Fruit fly (Drosophila melanogaster): ENCODE results near the gene CG7634.

CG7634 gene

dm6 chr3L:21585397-21585796 lies 20.2 kb downstream of the CG7634 start:
- TF ChIP-seq psq (optimal IDR thresholded peaks at IDR 0.05) (no peak), insv (optimal IDR thresholded peaks at IDR 0.05) (no peak), ttk (optimal IDR thresholded peaks at IDR 0.05) (no peak), Sin3A (optimal IDR thresholded peaks at IDR 0.05) (no peak), h (optimal IDR thresholded peaks at IDR 0.05) (no peak), Myc (optimal IDR thresholded peaks at IDR 0.05) (no peak)

DNA sequence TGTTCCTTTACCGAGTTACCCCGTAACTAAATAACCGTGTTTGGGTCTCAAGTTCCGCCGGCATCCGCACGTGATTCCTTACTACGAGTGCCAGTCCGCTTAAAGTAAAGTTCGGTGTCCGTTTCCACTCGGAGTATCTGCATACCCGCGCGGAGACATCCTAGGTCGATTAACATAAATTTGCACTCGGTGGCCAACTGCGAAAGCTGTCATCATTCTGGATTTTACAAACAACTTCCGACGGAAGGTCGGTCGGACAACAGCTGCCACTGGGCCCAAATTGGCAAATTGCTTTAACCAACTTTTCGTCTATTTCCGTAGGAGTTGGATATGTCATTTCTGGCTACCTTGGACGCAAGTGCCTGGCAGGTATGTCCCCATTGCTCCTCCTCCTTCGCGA lies 21.3 kb downstream of the CG7634 start, which contains the start of gene TfAP-2:
Gene TfAP-2 (plus strand): TSS at position 301 of the 400 bp plus-strand sequence.
- TF ChIP-seq Sin3A (optimal IDR thresholded peaks at IDR 0.05): no peak
- TF ChIP-seq ttk (optimal IDR thresholded peaks at IDR 0.05): no peak
- TF ChIP-seq Myc (optimal IDR thresholded peaks at IDR 0.05): no peak
- TF ChIP-seq psq (optimal IDR thresholded peaks at IDR 0.05): no peak
- no peak for TF ChIP-seq insv (optimal IDR thresholded peaks at IDR 0.05)
- TF ChIP-seq h (optimal IDR thresholded peaks at IDR 0.05): no peak

- no peak for TF ChIP-seq Myc (optimal IDR thresholded peaks at IDR 0.05)
- no peak for TF ChIP-seq ttk (optimal IDR thresholded peaks at IDR 0.05)
- no peak for TF ChIP-seq insv (optimal IDR thresholded peaks at IDR 0.05)
These were observed 26.0 kb downstream of the CG7634 start for dm6 chr3L:21591247-21591646.

dm6 chr3L:21594408-21594807 lies 29.2 kb downstream of the CG7634 start:
- TF ChIP-seq insv (optimal IDR thresholded peaks at IDR 0.05): no peak
- TF ChIP-seq Sin3A (optimal IDR thresholded peaks at IDR 0.05): no peak
- TF ChIP-seq Myc (optimal IDR thresholded peaks at IDR 0.05): no peak
- TF ChIP-seq psq (optimal IDR thresholded peaks at IDR 0.05): no peak
- TF ChIP-seq ttk (optimal IDR thresholded peaks at IDR 0.05): no peak
- no peak for TF ChIP-seq h (optimal IDR thresholded peaks at IDR 0.05)

- TF ChIP-seq insv (optimal IDR thresholded peaks at IDR 0.05) (no peak), Myc (optimal IDR thresholded peaks at IDR 0.05) (no peak), Sin3A (optimal IDR thresholded peaks at IDR 0.05) (no peak), h (optimal IDR thresholded peaks at IDR 0.05) (no peak), ttk (optimal IDR thresholded peaks at IDR 0.05) (no peak), psq (optimal IDR thresholded peaks at IDR 0.05) (no peak)
These were observed 33.1 kb downstream of the CG7634 start for dm6 chr3L:21598337-21598736.

DNA sequence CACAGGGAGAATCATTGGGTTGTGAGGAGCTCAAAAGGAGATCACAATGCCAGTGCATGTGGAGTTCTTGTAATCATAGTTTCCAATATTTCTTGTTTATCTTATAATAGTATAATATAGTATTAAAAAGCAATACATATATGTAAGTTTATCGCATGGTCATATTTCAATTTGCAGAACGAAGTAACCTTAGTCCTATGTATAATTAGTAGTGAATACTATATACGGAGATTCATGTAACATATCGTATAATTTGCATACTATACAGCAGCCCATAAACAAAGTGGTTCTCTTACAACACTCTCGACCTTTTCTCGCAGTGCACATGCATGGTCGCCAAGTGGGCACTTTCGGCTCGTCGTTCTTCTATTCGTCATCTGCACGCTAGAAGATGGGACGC lies 37.0 kb downstream of the CG7634 start:
- TF ChIP-seq Sin3A (optimal IDR thresholded peaks at IDR 0.05) (no peak), ttk (optimal IDR thresholded peaks at IDR 0.05) (no peak), psq (optimal IDR thresholded peaks at IDR 0.05) (no peak)

DNA sequence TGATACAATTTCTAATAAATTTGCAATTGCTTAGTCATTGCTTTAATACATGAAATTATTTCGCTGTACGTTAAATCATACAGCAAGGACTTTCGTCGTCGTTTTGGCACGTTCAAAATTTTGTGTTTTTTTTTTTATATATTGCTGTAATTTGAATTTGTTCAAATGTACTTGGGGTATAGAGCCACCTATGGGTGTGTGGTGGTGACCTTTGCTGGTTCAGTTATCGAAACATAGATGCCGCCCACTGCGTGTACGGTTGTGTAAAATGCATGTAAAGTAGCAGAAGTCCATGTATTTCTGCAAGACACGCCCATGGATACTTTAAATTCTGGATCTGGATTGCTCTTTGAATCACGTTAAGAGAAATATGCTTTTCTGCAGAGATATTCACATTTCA lies 39.0 kb downstream of the CG7634 start:
- TF ChIP-seq h (optimal IDR thresholded peaks at IDR 0.05) (no peak), ttk (optimal IDR thresholded peaks at IDR 0.05) (no peak), psq (optimal IDR thresholded peaks at IDR 0.05) (no peak), Sin3A (optimal IDR thresholded peaks at IDR 0.05) (no peak), insv (optimal IDR thresholded peaks at IDR 0.05) (no peak), Myc (optimal IDR thresholded peaks at IDR 0.05) (no peak)

DNA sequence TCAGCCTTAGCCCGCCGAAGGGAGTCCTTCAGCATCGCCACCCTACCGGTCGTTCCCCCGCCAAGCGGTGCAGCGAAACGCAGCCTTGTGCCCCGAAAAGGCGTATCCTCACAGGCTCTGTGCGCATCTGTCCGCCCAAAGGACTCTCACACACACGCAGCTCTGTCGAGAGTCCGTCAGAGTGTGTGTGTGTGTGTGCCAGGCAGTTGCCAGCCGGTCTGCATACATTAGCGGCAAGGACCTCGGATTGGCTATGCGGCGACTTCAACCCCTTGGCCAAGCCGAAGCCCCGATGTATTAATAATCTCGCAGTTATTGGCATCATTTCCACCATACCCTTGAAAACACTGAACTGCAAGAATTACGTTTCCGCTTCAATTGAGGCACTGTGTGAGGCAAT lies 45.3 kb downstream of the CG7634 start:
- no peak for TF ChIP-seq ttk (optimal IDR thresholded peaks at IDR 0.05)

dm6 chr3L:21617354-21617753 lies 52.1 kb downstream of the CG7634 start, which contains the start of the genes S1P and CG11307:
S1P (minus strand) TSS chr3L:21617376.
CG11307 (plus strand) TSS chr3L:21617623.
- no peak for TF ChIP-seq insv (optimal IDR thresholded peaks at IDR 0.05)
- TF ChIP-seq psq (optimal IDR thresholded peaks at IDR 0.05): no peak
- no peak for TF ChIP-seq h (optimal IDR thresholded peaks at IDR 0.05)
- no peak for TF ChIP-seq ttk (optimal IDR thresholded peaks at IDR 0.05)
